Worm (Caenorhabditis elegans): Measurements from ENCODE around the gene clec-33.
A peak's percentile ranks its signal among the peaks of the same experiment; 100 is the strongest.

Gene clec-33

DNA sequence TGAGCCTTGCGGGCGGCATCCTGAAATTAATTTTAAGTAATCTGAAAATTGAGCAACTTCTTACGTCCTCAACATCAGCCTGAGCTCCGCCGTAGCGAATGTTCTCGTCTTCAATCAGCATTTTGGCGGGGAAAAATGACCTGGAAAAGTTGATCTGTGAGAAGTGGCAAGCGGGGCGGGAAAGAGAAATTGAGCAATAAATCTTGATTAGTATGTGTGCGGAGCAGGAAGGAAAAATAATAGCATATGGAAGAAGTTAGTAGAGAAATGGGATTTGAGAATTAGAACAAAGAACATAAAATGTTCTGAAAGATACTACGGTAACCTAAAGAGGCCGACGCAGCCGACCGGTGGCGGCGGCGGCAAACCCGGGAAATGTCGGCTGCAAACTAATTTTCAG is 34.7 kb downstream of the clec-33 start, which contains the start of gene tni-3:
Gene tni-3, minus strand, starts transcription at position 140 of the 400 bp plus-strand sequence.
- TF ChIP-seq F55B11.4 (tag; optimal IDR thresholded peaks at IDR 0.05; ENCODE audit: borderline replicate concordance, insufficient read depth) (no peak), ets-4 (GFP tag; optimal IDR thresholded peaks at IDR 0.05) (no peak), hmg-1.2 (GFP tag; IDR thresholded peaks at IDR 0.05) (no peak), ekl-4 (GFP tag; IDR thresholded peaks at IDR 0.05) (no peak), ceh-27 (GFP tag; optimal IDR thresholded peaks at IDR 0.05) (no peak), tlf-1 (GFP tag; optimal IDR thresholded peaks at IDR 0.05) (no peak), sea-2 (GFP tag; IDR thresholded peaks at IDR 0.05) (no peak), nhr-120 (GFP tag; IDR thresholded peaks at IDR 0.05) (no peak), egrh-3 (GFP tag; IDR thresholded peaks at IDR 0.05) (no peak), athp-1 (tag; optimal IDR thresholded peaks at IDR 0.05) (no peak), ama-1 (optimal IDR thresholded peaks at IDR 0.05) (no peak), ama-1 (GFP tag; optimal IDR thresholded peaks at IDR 0.05) (no peak), dox-1 (GFP tag; IDR thresholded peaks at IDR 0.05) (no peak), B0336.3 (GFP tag; IDR thresholded peaks at IDR 0.05) (no peak), sdz-38 (tag; optimal IDR thresholded peaks at IDR 0.05) (no peak)

DNA sequence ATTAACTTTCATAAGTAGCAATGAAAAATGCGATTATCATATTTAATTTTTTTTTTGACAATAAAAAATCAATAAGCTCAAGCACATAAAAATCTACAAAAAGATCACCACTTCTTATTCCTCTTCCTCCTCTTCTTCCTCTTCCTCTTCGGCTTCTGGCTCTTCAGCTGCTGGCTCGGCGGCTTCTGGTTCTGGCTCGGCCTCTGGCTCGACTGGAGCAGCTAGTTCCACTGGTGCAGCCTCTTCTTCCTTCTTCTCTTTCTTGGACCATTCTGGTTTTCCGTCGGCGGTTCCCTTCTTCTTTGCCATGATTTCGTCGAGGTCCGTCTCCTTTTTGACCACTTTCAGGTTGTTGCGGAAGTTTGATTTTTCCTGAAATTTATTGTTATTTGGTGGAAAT is 36.0 kb downstream of the clec-33 start:
- TF ChIP-seq mcd-1 (GFP tag; IDR thresholded peaks at IDR 0.05) (no peak), egrh-3 (GFP tag; IDR thresholded peaks at IDR 0.05) (peak; percentile 52; the same call in 1 of the 2 replicates)

DNA sequence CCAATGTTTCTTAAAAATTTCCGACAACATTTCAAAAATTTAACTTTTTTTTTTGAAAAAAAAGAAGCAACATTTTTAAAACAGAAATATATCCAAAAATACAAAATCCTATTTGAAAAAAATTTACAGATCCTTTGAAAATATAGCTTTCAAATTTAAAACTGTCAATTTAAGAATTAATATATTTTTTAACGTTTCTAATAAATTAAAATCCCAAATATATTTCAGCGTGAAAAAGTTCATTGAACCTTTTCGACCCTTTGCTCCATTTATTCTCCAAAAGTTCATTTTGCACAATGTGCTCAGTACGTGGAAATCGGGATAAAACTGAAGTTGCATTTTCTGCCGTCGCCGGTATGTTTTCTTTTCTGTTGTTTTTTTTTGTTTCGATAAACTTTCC is 36.8 kb downstream of the clec-33 start, which contains the start of gene phy-3:
Gene phy-3, plus strand, starts transcription at position 301 of the 400 bp plus-strand sequence.
- TF ChIP-seq efl-1 (GFP tag; optimal IDR thresholded peaks at IDR 0.05) (no peak), egl-44 (GFP tag; IDR thresholded peaks at IDR 0.05) (no peak), ztf-6 (GFP tag; IDR thresholded peaks at IDR 0.05) (no peak), ceh-58 (GFP tag; IDR thresholded peaks at IDR 0.05) (no peak), sdz-38 (tag; optimal IDR thresholded peaks at IDR 0.05) (no peak), K11D2.4 (GFP tag; IDR thresholded peaks at IDR 0.05) (no peak), dox-1 (GFP tag; IDR thresholded peaks at IDR 0.05) (no peak)

DNA sequence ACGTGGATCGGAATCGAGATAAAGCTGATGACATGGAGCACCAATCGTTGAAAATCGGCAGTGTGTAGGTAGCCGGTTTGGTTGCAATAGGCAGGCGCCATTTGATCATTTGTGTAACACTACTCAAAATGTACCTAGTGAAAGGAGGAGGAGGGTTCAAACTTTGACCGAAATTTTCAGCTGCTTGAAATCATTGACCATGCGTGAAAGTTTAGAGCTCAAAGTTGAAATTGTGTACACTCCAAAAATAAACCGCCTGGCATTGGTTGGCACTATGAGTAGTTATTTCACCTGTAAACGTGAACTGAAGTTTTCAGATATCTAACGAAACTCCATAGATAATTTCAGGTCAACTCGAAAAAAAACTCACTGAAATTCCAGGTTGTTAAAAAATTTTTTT is 37.7 kb downstream of the clec-33 start, which contains the start of gene srh-215:
Gene srh-215, minus strand, starts transcription at position 101 of the 400 bp plus-strand sequence.
- TF ChIP-seq Y67H2A.10 (GFP tag; conservative IDR thresholded peaks at IDR 0.05) (no peak), F52B5.7 (tag; optimal IDR thresholded peaks at IDR 0.05) (no peak), hsf-1 (GFP tag; IDR thresholded peaks at IDR 0.05) (no peak), nhr-120 (GFP tag; IDR thresholded peaks at IDR 0.05) (no peak), egl-18 (GFP tag; IDR thresholded peaks at IDR 0.05) (no peak), T07F8.4 (tag; optimal IDR thresholded peaks at IDR 0.05) (no peak), F37B4.10 (GFP tag; IDR thresholded peaks at IDR 0.05) (no peak), mxl-1 (tag; optimal IDR thresholded peaks at IDR 0.05) (no peak), cebp-2 (GFP tag; IDR thresholded peaks at IDR 0.05) (no peak), somi-1 (GFP tag; optimal IDR thresholded peaks at IDR 0.05) (no peak), cebp-1 (GFP tag; IDR thresholded peaks at IDR 0.05) (no peak), cebp-1 (tag; optimal IDR thresholded peaks at IDR 0.05) (no peak), attf-6 (GFP tag; IDR thresholded peaks at IDR 0.05) (no peak), dox-1 (GFP tag; IDR thresholded peaks at IDR 0.05) (no peak), let-526 (GFP tag; IDR thresholded peaks at IDR 0.05) (no peak), D2030.7 (GFP tag; IDR thresholded peaks at IDR 0.05) (no peak), tlf-1 (GFP tag; optimal IDR thresholded peaks at IDR 0.05) (no peak), ceh-58 (GFP tag; IDR thresholded peaks at IDR 0.05) (no peak), ztf-18 (tag; optimal IDR thresholded peaks at IDR 0.05) (no peak), madf-6 (GFP tag; IDR thresholded peaks at IDR 0.05) (no peak), nfya-2 (GFP tag; IDR thresholded peaks at IDR 0.05) (no peak)
